Fruit fly (Drosophila melanogaster) whole organism, adult: Measurements from ENCODE around the gene ftz.

ENCODE experiments used
- CG11617 ChIP-seq: fragments of 200-800 bp; sonication (Bioruptor generic); optimal IDR thresholded peaks from 2 replicates; lab custom pipeline; 2017; ENCODE audit warnings: mild to moderate bottlenecking, missing biosample characterization, missing genetic modification reagents, missing genetic modification characterization
- CG12768 ChIP-seq: fragments of 200-800 bp; sonication (Bioruptor generic); optimal IDR thresholded peaks from 2 replicates; lab custom pipeline; 2017; ENCODE audit warnings: missing biosample characterization, missing genetic modification characterization, mild to moderate bottlenecking, moderate library complexity, missing genetic modification reagents
- CG14711 ChIP-seq: fragments of 200-800 bp; sonication (Bioruptor generic); optimal IDR thresholded peaks from 2 replicates; lab custom pipeline; 2018; ENCODE audit warnings: missing biosample characterization, mild to moderate bottlenecking, missing genetic modification characterization, moderate library complexity
- CG1620 ChIP-seq: fragments of 200-800 bp; sonication (Bioruptor generic); optimal IDR thresholded peaks from 2 replicates; lab custom pipeline; 2016; ENCODE audit warnings: missing biosample characterization, missing genetic modification characterization
- CG33017 ChIP-seq: fragments of 200-800 bp; sonication (Bioruptor generic); optimal IDR thresholded peaks from 2 replicates; lab custom pipeline; 2018; ENCODE audit warnings: missing biosample characterization, mild to moderate bottlenecking, missing genetic modification characterization, moderate library complexity
- CG5204 ChIP-seq: fragments of 200-800 bp; sonication (Bioruptor generic); optimal IDR thresholded peaks from 2 replicates; lab custom pipeline; 2016; ENCODE audit warnings: missing biosample characterization, missing genetic modification characterization
- CG7045 ChIP-seq: fragments of 200-800 bp; sonication (Bioruptor generic); optimal IDR thresholded peaks from 2 replicates; lab custom pipeline; 2017; ENCODE audit warnings: missing biosample characterization, mild to moderate bottlenecking, missing genetic modification characterization
- CG7101 ChIP-seq: fragments of 200-800 bp; sonication (Bioruptor generic); optimal IDR thresholded peaks from 2 replicates; lab custom pipeline; 2018; ENCODE audit warnings: missing biosample characterization, mild to moderate bottlenecking, missing genetic modification characterization, moderate library complexity
- Clk ChIP-seq: fragments of 200-800 bp; sonication (Bioruptor generic); optimal IDR thresholded peaks from 2 replicates; lab custom pipeline; 2017; ENCODE audit warnings: missing biosample characterization, missing genetic modification characterization
- Crg-1 ChIP-seq: fragments of 200-800 bp; sonication (Bioruptor generic); optimal IDR thresholded peaks from 2 replicates; lab custom pipeline; 2016; ENCODE audit warnings: missing biosample characterization, missing genetic modification characterization
- Hr96 ChIP-seq: fragments of 200-800 bp; sonication (Bioruptor generic); optimal IDR thresholded peaks from 2 replicates; lab custom pipeline; 2016; ENCODE audit warnings: missing biosample characterization, missing genetic modification characterization
- Mnt ChIP-seq: fragments of 200-800 bp; sonication (Bioruptor generic); optimal IDR thresholded peaks from 2 replicates; lab custom pipeline; 2016; ENCODE audit warnings: missing biosample characterization, mild to moderate bottlenecking, missing genetic modification characterization
- bab1 ChIP-seq: fragments of 200-800 bp; sonication (Bioruptor generic); optimal IDR thresholded peaks from 3 replicates; lab custom pipeline; 2019; ENCODE audit warnings: missing biosample characterization, mild to moderate bottlenecking, missing genetic modification characterization, moderate library complexity
- cic ChIP-seq: fragments of 200-800 bp; sonication (Bioruptor generic); optimal IDR thresholded peaks from 2 replicates; lab custom pipeline; 2017; ENCODE audit warnings: missing biosample characterization, mild to moderate bottlenecking, missing genetic modification characterization, moderate library complexity
- cnc ChIP-seq, 2 experiments: fragments of >200 bp; optimal IDR thresholded peaks; 2 replicates each; lab custom pipeline; 2017
- kay ChIP-seq: fragments of 200-800 bp; sonication (Bioruptor generic); peaks from one replicate; lab custom pipeline; 2016; ENCODE audit warnings: missing biosample characterization, missing genetic modification characterization, borderline replicate concordance
- ovo ChIP-seq: fragments of 200-800 bp; sonication (Bioruptor generic); optimal IDR thresholded peaks from 2 replicates; lab custom pipeline; 2016; ENCODE audit warnings: missing biosample characterization, missing genetic modification characterization
- pad ChIP-seq: fragments of 200-800 bp; sonication (Bioruptor generic); optimal IDR thresholded peaks from 3 replicates; lab custom pipeline; 2017; ENCODE audit warnings: missing biosample characterization, missing genetic modification characterization, mild to moderate bottlenecking, moderate library complexity, missing genetic modification reagents
- tj ChIP-seq: fragments of 200-800 bp; sonication (Bioruptor generic); optimal IDR thresholded peaks from 3 replicates; lab custom pipeline; 2017; ENCODE audit warnings: missing biosample characterization, mild to moderate bottlenecking, missing genetic modification characterization, moderate library complexity
- toe ChIP-seq: fragments of 200-800 bp; sonication (Bioruptor generic); optimal IDR thresholded peaks from 2 replicates; lab custom pipeline; 2016; ENCODE audit warnings: missing biosample characterization, missing genetic modification characterization

Gene ftz

DNA sequence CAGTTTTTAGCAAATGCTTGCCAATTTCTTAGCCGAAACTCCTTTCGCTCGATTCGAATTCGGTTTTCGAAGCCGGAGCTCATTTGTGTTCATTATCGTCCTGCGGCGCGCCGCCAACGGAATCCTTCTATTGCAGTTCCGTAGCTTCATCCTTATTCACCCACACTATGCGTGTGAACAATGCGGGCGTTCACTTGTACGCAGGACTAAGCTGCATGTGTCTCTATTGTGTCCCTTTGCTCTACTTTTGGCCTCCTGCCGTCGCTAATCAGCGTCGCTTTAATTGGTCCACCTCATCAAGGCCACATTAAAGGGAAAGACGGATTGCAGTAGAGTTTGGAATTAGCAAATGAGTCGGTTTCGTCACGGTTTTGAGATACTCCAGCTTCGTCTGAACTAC is 10.5 kb upstream of the ftz start:
- TF ChIP-seq toe (GFP tag; lab: Kevin White, UChicago), result no peak
- no peak for TF ChIP-seq CG7101 (tag; lab: Kevin White, UChicago)
- no peak for TF ChIP-seq cic (GFP tag; lab: Kevin White, UChicago)
- TF ChIP-seq CG14711, result no peak
- TF ChIP-seq pad (GFP tag; lab: Kevin White, UChicago), result no peak
- no peak for TF ChIP-seq bab1 (GFP tag; lab: Kevin White, UChicago)
- TF ChIP-seq CG7045 (GFP tag; lab: Kevin White, UChicago), result no peak
- no peak for TF ChIP-seq CG12768 (GFP tag; lab: Kevin White, UChicago)
- TF ChIP-seq Hr96, result no peak
- no peak for TF ChIP-seq ovo (GFP tag; lab: Kevin White, UChicago)
- TF ChIP-seq tj, result no peak
- TF ChIP-seq kay (GFP tag; lab: Kevin White, UChicago), result no peak
- TF ChIP-seq Mnt (GFP tag; lab: Kevin White, UChicago), result no peak
- TF ChIP-seq CG11617 (GFP tag; lab: Kevin White, UChicago), result no peak
- no peak for TF ChIP-seq Crg-1 (GFP tag; lab: Kevin White, UChicago)
- TF ChIP-seq Clk, result no peak
- TF ChIP-seq CG5204 (GFP tag; lab: Kevin White, UChicago), result no peak
- no peak for TF ChIP-seq CG1620 (GFP tag; lab: Kevin White, UChicago)
- no peak for TF ChIP-seq cnc (optimal IDR thresholded peaks at IDR 0.05; lab: Kevin White, UChicago)
- no peak for TF ChIP-seq CG33017 (tag; lab: Kevin White, UChicago)

- TF ChIP-seq cnc (optimal IDR thresholded peaks at IDR 0.05; lab: Kevin White, UChicago) (no peak), ovo (GFP tag; lab: Kevin White, UChicago) (no peak), pad (GFP tag; lab: Kevin White, UChicago) (no peak), bab1 (GFP tag; lab: Kevin White, UChicago) (no peak), toe (GFP tag; lab: Kevin White, UChicago) (no peak), cic (GFP tag; lab: Kevin White, UChicago) (no peak), kay (GFP tag; lab: Kevin White, UChicago) (no peak), CG1620 (GFP tag; lab: Kevin White, UChicago) (no peak), CG7101 (tag; lab: Kevin White, UChicago) (no peak), CG12768 (GFP tag; lab: Kevin White, UChicago) (no peak), CG5204 (GFP tag; lab: Kevin White, UChicago) (no peak), Clk (no peak), CG11617 (GFP tag; lab: Kevin White, UChicago) (no peak), CG33017 (tag; lab: Kevin White, UChicago) (no peak), CG7045 (GFP tag; lab: Kevin White, UChicago) (no peak), Hr96 (no peak), tj (no peak), Mnt (GFP tag; lab: Kevin White, UChicago) (no peak)
Measured at dm6 chr3R:6854296-6854695, 9.8 kb upstream of the ftz start.

DNA sequence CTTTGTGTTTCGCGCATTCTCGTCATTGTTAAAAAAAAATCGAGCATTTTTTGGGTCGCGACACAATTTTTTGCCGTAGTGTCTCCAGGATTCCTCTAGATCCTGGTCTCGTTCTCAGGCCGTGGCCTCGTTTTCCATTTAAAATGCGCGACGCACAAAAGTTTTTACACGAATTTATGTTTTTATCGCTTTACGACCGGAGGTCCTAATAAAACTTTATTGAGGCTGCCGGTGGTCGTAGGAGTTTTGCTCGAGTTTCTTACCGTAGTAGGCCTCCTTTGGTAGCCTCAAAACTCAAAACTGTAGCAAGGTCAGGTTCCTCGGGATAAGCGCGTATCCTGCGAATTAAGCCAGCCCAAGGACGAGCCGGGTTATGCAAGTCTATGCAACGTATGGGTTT is 6.7 kb upstream of the ftz start:
- TF ChIP-seq Mnt (GFP tag; lab: Kevin White, UChicago) (no peak), pad (GFP tag; lab: Kevin White, UChicago) (no peak), CG11617 (GFP tag; lab: Kevin White, UChicago) (no peak), bab1 (GFP tag; lab: Kevin White, UChicago) (no peak), Hr96 (no peak), CG7045 (GFP tag; lab: Kevin White, UChicago) (no peak), CG1620 (GFP tag; lab: Kevin White, UChicago) (no peak), cnc (optimal IDR thresholded peaks at IDR 0.05; lab: Kevin White, UChicago) (no peak), Clk (no peak), kay (GFP tag; lab: Kevin White, UChicago) (no peak), CG33017 (tag; lab: Kevin White, UChicago) (no peak), Crg-1 (GFP tag; lab: Kevin White, UChicago) (no peak), ovo (GFP tag; lab: Kevin White, UChicago) (no peak), cic (GFP tag; lab: Kevin White, UChicago) (no peak), CG14711 (no peak), toe (GFP tag; lab: Kevin White, UChicago) (no peak), CG7101 (tag; lab: Kevin White, UChicago) (no peak), CG12768 (GFP tag; lab: Kevin White, UChicago) (no peak)

dm6 chr3R:6858997-6859396 is 5.1 kb upstream of the ftz start:
- no peak for TF ChIP-seq ovo (GFP tag; lab: Kevin White, UChicago)
- TF ChIP-seq CG7045 (GFP tag; lab: Kevin White, UChicago), result no peak
- TF ChIP-seq cnc (optimal IDR thresholded peaks at IDR 0.05; lab: Kevin White, UChicago), result no peak
- TF ChIP-seq CG1620 (GFP tag; lab: Kevin White, UChicago), result no peak
- no peak for TF ChIP-seq CG33017 (tag; lab: Kevin White, UChicago)
- TF ChIP-seq Crg-1 (GFP tag; lab: Kevin White, UChicago), result no peak

DNA sequence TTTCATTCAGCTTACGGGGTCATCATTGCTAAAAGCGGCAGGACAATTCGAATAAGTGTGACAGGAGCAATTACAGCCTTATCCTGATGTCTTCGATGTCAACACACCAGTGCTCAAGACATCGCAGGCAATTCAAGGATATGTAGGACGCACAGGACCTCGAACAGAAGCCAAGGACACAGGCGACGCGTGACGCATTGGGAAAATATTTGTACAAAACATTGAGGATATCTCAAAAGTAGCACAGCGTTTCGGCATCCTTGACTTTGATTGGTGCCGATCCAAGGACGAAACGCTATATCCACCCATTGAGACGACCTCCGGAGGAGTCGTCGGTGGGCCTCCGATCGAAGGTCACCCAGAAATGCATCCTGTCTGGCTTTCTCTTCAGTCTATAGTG is 4.1 kb upstream of the ftz start:
- TF ChIP-seq tj (no peak), Clk (no peak), CG1620 (GFP tag; lab: Kevin White, UChicago) (no peak), kay (GFP tag; lab: Kevin White, UChicago) (no peak), Hr96 (no peak), CG33017 (tag; lab: Kevin White, UChicago) (no peak), cnc (optimal IDR thresholded peaks at IDR 0.05; lab: Kevin White, UChicago) (no peak), ovo (GFP tag; lab: Kevin White, UChicago) (no peak), CG5204 (GFP tag; lab: Kevin White, UChicago) (no peak), CG11617 (GFP tag; lab: Kevin White, UChicago) (no peak), CG7101 (tag; lab: Kevin White, UChicago) (no peak), CG14711 (no peak)

dm6 chr3R:6862577-6862976 is 1.5 kb upstream of the ftz start:
- TF ChIP-seq CG12768 (GFP tag; lab: Kevin White, UChicago) (no peak), kay (GFP tag; lab: Kevin White, UChicago) (no peak)
